Fruit fly (Drosophila melanogaster): ENCODE data around the gene prage.
A peak's percentile ranks its signal among the peaks of the same experiment; 100 is the strongest.

Gene prage

DNA sequence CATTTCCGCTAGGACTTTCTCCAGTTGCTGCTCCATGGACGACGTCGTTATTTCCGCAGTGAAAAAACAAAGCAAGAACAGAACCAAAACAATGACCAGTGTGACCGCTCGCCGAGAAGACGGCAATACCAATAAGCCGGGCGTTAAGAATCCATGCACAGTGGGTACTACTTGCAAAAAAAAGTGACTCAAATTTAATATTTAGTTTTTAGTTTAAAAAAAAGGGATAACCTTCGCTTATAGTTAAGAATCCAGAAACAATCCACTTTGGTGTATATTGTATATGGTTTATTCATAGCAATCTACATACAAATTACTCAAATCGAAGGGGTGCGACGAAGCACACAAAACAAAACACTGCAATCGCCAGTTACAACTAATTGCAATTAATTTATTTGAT lies 85.3 kb downstream of the prage start, which contains the start of gene Lamtor5 (continued):
- peak; percentile 22; the same call in 1 of the 2 replicates for TF ChIP-seq sisA (GFP tag; IDR thresholded peaks at IDR 0.05)
- no peak for TF ChIP-seq TFAM (GFP tag; optimal IDR thresholded peaks at IDR 0.05)
- peak; percentile 27 for TF ChIP-seq Xbp1 (GFP tag; optimal IDR thresholded peaks at IDR 0.05)
- TF ChIP-seq Jarid2 (GFP tag; optimal IDR thresholded peaks at IDR 0.05) = no peak
- peak; percentile 25 for TF ChIP-seq Chrac-16 (GFP tag; optimal IDR thresholded peaks at IDR 0.05)
- no peak for TF ChIP-seq sr (GFP tag; IDR thresholded peaks at IDR 0.05)
- peak; percentile 27; the same call in 1 of the 3 replicates for TF ChIP-seq Aef1 (GFP tag; IDR thresholded peaks at IDR 0.05)
- TF ChIP-seq CG4820 (GFP tag; optimal IDR thresholded peaks at IDR 0.05) = peak; percentile 9
- TF ChIP-seq CG42726 (GFP tag; IDR thresholded peaks at IDR 0.05; ENCODE audit: partially characterized antibody) = no peak
- peak; percentile 61 for TF ChIP-seq sob (GFP tag; IDR thresholded peaks at IDR 0.05)
- peak; percentile 7; the same call in 1 of the 2 replicates for TF ChIP-seq cas (GFP tag; IDR thresholded peaks at IDR 0.05)
- no peak for TF ChIP-seq bigmax (GFP tag; optimal IDR thresholded peaks at IDR 0.05)
- no peak for TF ChIP-seq Dref (GFP tag; IDR thresholded peaks at IDR 0.05)
- peak; percentile 35 for TF ChIP-seq bab2 (GFP tag; optimal IDR thresholded peaks at IDR 0.05)
- TF ChIP-seq tio (GFP tag; optimal IDR thresholded peaks at IDR 0.05) = no peak
- no peak for TF ChIP-seq CG11560 (tag; IDR thresholded peaks at IDR 0.05)
- TF ChIP-seq CG17912 (GFP tag; optimal IDR thresholded peaks at IDR 0.05) = no peak
- TF ChIP-seq CG12155 (GFP tag; optimal IDR thresholded peaks at IDR 0.05) = peak; percentile 20
- TF ChIP-seq CG9797 (GFP tag; optimal IDR thresholded peaks at IDR 0.05) = peak; percentile 53
- no peak for TF ChIP-seq CG16813 (GFP tag; IDR thresholded peaks at IDR 0.05; ENCODE audit: partially characterized antibody)
- TF ChIP-seq Hand (GFP tag; optimal IDR thresholded peaks at IDR 0.05) = peak; percentile 22
- TF ChIP-seq CG11723 (GFP tag; optimal IDR thresholded peaks at IDR 0.05) = no peak
- TF ChIP-seq Poxn (GFP tag; IDR thresholded peaks at IDR 0.05) = no peak
- TF ChIP-seq tap (tag; optimal IDR thresholded peaks at IDR 0.05) = no peak
- no peak for TF ChIP-seq Eip74EF (GFP tag; optimal IDR thresholded peaks at IDR 0.05)
- TF ChIP-seq CG10431 (GFP tag; optimal IDR thresholded peaks at IDR 0.05) = no peak
- TF ChIP-seq CG13775 (GFP tag; optimal IDR thresholded peaks at IDR 0.05) = peak; percentile 45
- no peak for TF ChIP-seq CG18476 (GFP tag; optimal IDR thresholded peaks at IDR 0.05)
- TF ChIP-seq Gug (GFP tag; IDR thresholded peaks at IDR 0.05) = no peak; the same call in 3 of the 4 replicates
- TF ChIP-seq vvl (GFP tag; IDR thresholded peaks at IDR 0.05) = 0 out of 2 replicates have a peak, but pooled peaks have one; percentile 28
- peak; percentile 68 for TF ChIP-seq CG4282 (GFP tag; optimal IDR thresholded peaks at IDR 0.05)
- TF ChIP-seq Ssrp (tag; optimal IDR thresholded peaks at IDR 0.05) = peak; percentile 32
- 0 out of 2 replicates have a peak, but pooled peaks have one; percentile 21 for TF ChIP-seq Scr (GFP tag; IDR thresholded peaks at IDR 0.05; ENCODE audit: partially characterized antibody)
- TF ChIP-seq CG6854 (GFP tag; optimal IDR thresholded peaks at IDR 0.05) = peak; percentile 32
- TF ChIP-seq CG17612 (GFP tag; IDR thresholded peaks at IDR 0.05) = no peak
- no peak for TF ChIP-seq pfk (GFP tag; optimal IDR thresholded peaks at IDR 0.05)
- TF ChIP-seq CG13296 (GFP tag; optimal IDR thresholded peaks at IDR 0.05) = peak; percentile 41
- no peak for TF ChIP-seq gcm (GFP tag; optimal IDR thresholded peaks at IDR 0.05)
- TF ChIP-seq CG1647 (GFP tag; optimal IDR thresholded peaks at IDR 0.05) = no peak
- TF ChIP-seq Lim3 (GFP tag; IDR thresholded peaks at IDR 0.05) = no peak
- TF ChIP-seq so (GFP tag; IDR thresholded peaks at IDR 0.05) = peak; percentile 34; the same call in 1 of the 3 replicates
- peak; percentile 2 for TF ChIP-seq CG4854 (GFP tag; optimal IDR thresholded peaks at IDR 0.05)
- TF ChIP-seq CG15696 (tag; optimal IDR thresholded peaks at IDR 0.05) = peak; percentile 15
- peak; percentile 21 for TF ChIP-seq CG4617 (GFP tag; optimal IDR thresholded peaks at IDR 0.05; ENCODE audit: borderline replicate concordance)
- peak; percentile 47 for TF ChIP-seq CG11504 (tag; optimal IDR thresholded peaks at IDR 0.05)
- no peak for TF ChIP-seq Optix (GFP tag; IDR thresholded peaks at IDR 0.05)
- no peak for TF ChIP-seq CG5245 (GFP tag; optimal IDR thresholded peaks at IDR 0.05)
- peak; percentile 16 for TF ChIP-seq Atf3 (GFP tag; optimal IDR thresholded peaks at IDR 0.05)
- no peak for TF ChIP-seq CG11093 (GFP tag; IDR thresholded peaks at IDR 0.05)
- TF ChIP-seq CG32767 (GFP tag; IDR thresholded peaks at IDR 0.05) = no peak
- TF ChIP-seq HLH54F (GFP tag; optimal IDR thresholded peaks at IDR 0.05) = peak; percentile 32

Data from whole organism, embryonic.